Worm (Caenorhabditis elegans) whole organism, mixed stage, embryonic: Measurements from ENCODE around the gene F55B11.4.

Source experiments
- lin-32 ChIP-seq: fragments of 200-800 bp; sonication (Bioruptor generic); optimal IDR thresholded peaks from 2 replicates; lab custom pipeline; 2018; ENCODE audit warnings: mild to moderate bottlenecking, missing genetic modification characterization, missing compliant biosample characterization
- mep-1 ChIP-seq: fragments of 150-350 bp; optimal IDR thresholded peaks from 2 replicates; lab custom pipeline; 2017; ENCODE audit warnings: missing biosample characterization, missing genetic modification reagents, missing genetic modification characterization, inconsistent platforms
- nhr-12 ChIP-seq: fragments of 150-350 bp; optimal IDR thresholded peaks from 2 replicates; lab custom pipeline; 2014; ENCODE audit warnings: missing biosample characterization, missing genetic modification characterization
- nhr-28 ChIP-seq: fragments of 150-350 bp; optimal IDR thresholded peaks from 2 replicates; lab custom pipeline; 2014; ENCODE audit warnings: missing biosample characterization, missing genetic modification characterization
- nhr-76 ChIP-seq: sonication (generic microtip); optimal IDR thresholded peaks from 2 replicates; lab custom pipeline; 2017; ENCODE audit warnings: missing biosample characterization, missing genetic modification characterization
- pha-4 ChIP-seq: fragments of 150-350 bp; optimal IDR thresholded peaks from 2 replicates; lab custom pipeline; 2018; ENCODE audit warnings: missing biosample characterization, missing genetic modification reagents, missing genetic modification characterization
- snpc-4 ChIP-seq: fragments of 150-350 bp; optimal IDR thresholded peaks from 2 replicates; lab custom pipeline; 2014; ENCODE audit warnings: missing biosample characterization, missing genetic modification characterization
- unc-120 ChIP-seq: sonication (generic microtip); optimal IDR thresholded peaks from 2 replicates; lab custom pipeline; 2017; ENCODE audit warnings: missing genetic modification characterization, missing compliant biosample characterization; ENCODE audit not compliant: poor library complexity, severe bottlenecking
- unc-62 ChIP-seq: fragments of 150-350 bp; optimal IDR thresholded peaks from 2 replicates; lab custom pipeline; 2014; ENCODE audit warnings: missing biosample characterization, missing genetic modification reagents, missing genetic modification characterization
- zip-8 ChIP-seq: fragments of 150-350 bp; optimal IDR thresholded peaks from 2 replicates; lab custom pipeline; 2014; ENCODE audit warnings: missing biosample characterization, missing genetic modification characterization

DNA sequence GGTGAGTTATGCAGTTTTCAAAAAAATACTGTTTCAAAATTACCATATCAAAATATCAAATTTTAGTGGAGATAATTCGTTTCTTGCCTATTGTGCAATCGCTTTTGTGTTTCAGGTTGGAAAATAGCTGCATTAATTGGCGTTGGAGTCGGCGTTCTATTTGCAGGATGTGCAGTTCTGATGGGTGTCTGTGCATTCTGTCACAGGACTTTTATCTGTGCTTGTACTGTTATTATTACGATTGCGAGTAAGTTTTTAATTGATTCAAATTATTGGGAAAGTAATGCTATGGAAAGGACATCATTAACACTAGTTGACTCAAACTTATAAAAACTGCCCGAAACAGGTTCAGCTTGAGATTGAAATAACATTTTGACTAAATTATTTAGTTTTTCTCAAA, 35.9 kb downstream of the F55B11.4 start:
- TF ChIP-seq unc-62 (GFP tag; lab: Kevin White, UChicago), result no peak
- no peak for TF ChIP-seq zip-8 (tag; lab: Kevin White, UChicago)
- TF ChIP-seq snpc-4 (tag; lab: Kevin White, UChicago), result no peak
- TF ChIP-seq nhr-12 (tag; lab: Kevin White, UChicago), result no peak
- no peak for TF ChIP-seq nhr-28
- no peak for TF ChIP-seq pha-4
- TF ChIP-seq unc-120, result no peak
- no peak for TF ChIP-seq lin-32 (GFP tag; lab: Kevin White, UChicago)
- no peak for TF ChIP-seq nhr-76 (tag; lab: Kevin White, UChicago)
- TF ChIP-seq mep-1 (tag; lab: Kevin White, UChicago), result no peak
